Fruit fly (Drosophila melanogaster) whole organism, prepupa: Measurements from ENCODE around the gene RecQ5.

Experiments used
- Blimp-1 ChIP-seq: fragments of 200-800 bp; sonication (Bioruptor generic); optimal IDR thresholded peaks from 3 replicates; lab custom pipeline; 2017; ENCODE audit warnings: missing biosample characterization, missing genetic modification characterization, mild to moderate bottlenecking, moderate library complexity, missing genetic modification reagents
- CG31627 ChIP-seq: fragments of 200-800 bp; sonication (Bioruptor generic); optimal IDR thresholded peaks from 3 replicates; lab custom pipeline; 2016; ENCODE audit warnings: missing biosample characterization, missing genetic modification characterization
- CG32006 ChIP-seq: fragments of 200-800 bp; sonication (Bioruptor generic); optimal IDR thresholded peaks from 3 replicates; lab custom pipeline; 2017; ENCODE audit warnings: missing biosample characterization, mild to moderate bottlenecking, missing genetic modification characterization
- CG34406 ChIP-seq: fragments of 200-800 bp; sonication (Bioruptor generic); optimal IDR thresholded peaks from 3 replicates; lab custom pipeline; 2016; ENCODE audit warnings: missing biosample characterization, missing genetic modification characterization
- CG4318 ChIP-seq: fragments of 200-800 bp; sonication (Bioruptor generic); optimal IDR thresholded peaks from 3 replicates; lab custom pipeline; 2017; ENCODE audit warnings: missing biosample characterization, mild to moderate bottlenecking, missing genetic modification characterization
- CG6854 ChIP-seq: fragments of 200-800 bp; sonication (Bioruptor generic); optimal IDR thresholded peaks from 2 replicates; lab custom pipeline; 2017; ENCODE audit warnings: missing biosample characterization, mild to moderate bottlenecking, missing genetic modification characterization
- CG8632 ChIP-seq: fragments of 200-800 bp; sonication (Bioruptor generic); optimal IDR thresholded peaks from 3 replicates; lab custom pipeline; 2016; ENCODE audit warnings: missing biosample characterization, missing genetic modification characterization
- Gug ChIP-seq: fragments of 200-800 bp; sonication (Bioruptor generic); IDR thresholded peaks from 2 replicates; pipeline ENCODE4 v1.3.6; 2022; ENCODE audit warnings: missing biosample characterization, missing genetic modification characterization
- Sox14 ChIP-seq: fragments of 200-800 bp; sonication (Bioruptor generic); optimal IDR thresholded peaks from 3 replicates; lab custom pipeline; 2016; ENCODE audit warnings: missing biosample characterization, missing genetic modification characterization
- achi ChIP-seq: fragments of 200-800 bp; sonication (Bioruptor generic); optimal IDR thresholded peaks from 3 replicates; lab custom pipeline; 2016; ENCODE audit warnings: missing biosample characterization, missing genetic modification characterization
- dac ChIP-seq: fragments of 200-800 bp; sonication (Bioruptor generic); optimal IDR thresholded peaks from 2 replicates; lab custom pipeline; 2017; ENCODE audit warnings: missing biosample characterization, mild to moderate bottlenecking, missing genetic modification characterization
- esn ChIP-seq: fragments of 200-800 bp; sonication (Bioruptor generic); optimal IDR thresholded peaks from 2 replicates; lab custom pipeline; 2016; ENCODE audit warnings: missing biosample characterization, mild to moderate bottlenecking, missing genetic modification characterization, moderate library complexity
- fd85E ChIP-seq: fragments of 200-800 bp; sonication (Bioruptor generic); optimal IDR thresholded peaks from 3 replicates; lab custom pipeline; 2016; ENCODE audit warnings: missing biosample characterization, missing genetic modification characterization
- fkh ChIP-seq: fragments of 200-800 bp; sonication (Bioruptor generic); optimal IDR thresholded peaks from 3 replicates; lab custom pipeline; 2017; ENCODE audit warnings: missing biosample characterization, mild to moderate bottlenecking, missing genetic modification characterization, moderate library complexity

- TF ChIP-seq fkh (GFP tag; lab: Kevin White, UChicago), result no peak
- TF ChIP-seq CG8632, result no peak
- no peak for TF ChIP-seq CG4318
- TF ChIP-seq Blimp-1 (GFP tag; lab: Kevin White, UChicago), result no peak
- TF ChIP-seq CG32006 (GFP tag; lab: Kevin White, UChicago), result no peak
- no peak for TF ChIP-seq CG6854 (GFP tag; lab: Kevin White, UChicago)
- no peak for TF ChIP-seq fd85E
- TF ChIP-seq dac (GFP tag; lab: Kevin White, UChicago), result no peak
- TF ChIP-seq Gug (GFP tag; lab: Robert Waterston, UW), result no peak
- TF ChIP-seq Sox14 (GFP tag; lab: Kevin White, UChicago), result no peak
- TF ChIP-seq CG31627, result no peak
- no peak for TF ChIP-seq CG34406 (GFP tag; lab: Kevin White, UChicago)
- TF ChIP-seq achi (GFP tag; lab: Kevin White, UChicago), result no peak
- no peak for TF ChIP-seq esn
Measured at dm6 chr3L:14635564-14635937, 3.7 kb upstream of the RecQ5 start.
